Fruit fly (Drosophila melanogaster) whole organism, embryonic: Measurements from ENCODE around the gene CG4009.
A peak's percentile ranks its signal among the peaks of the same experiment; 100 is the strongest.

ENCODE experiments used
- Aef1 ChIP-seq: fragments of 200-800 bp; sonication (Bioruptor generic); IDR thresholded peaks from 3 replicates; pipeline ENCODE4 v1.3.6; 2022; ENCODE audit warnings: missing biosample characterization, missing genetic modification characterization
- B-H2 ChIP-seq: fragments of 200-800 bp; sonication (Bioruptor generic); optimal IDR thresholded peaks from 2 replicates; lab custom pipeline; 2018; ENCODE audit warnings: missing biosample characterization, mild to moderate bottlenecking, missing genetic modification characterization
- CG11093 ChIP-seq: fragments of 200-800 bp; sonication (Bioruptor generic); IDR thresholded peaks from 3 replicates; pipeline ENCODE4 v1.3.6; 2022; ENCODE audit warnings: missing biosample characterization, missing genetic modification characterization
- CG13287 ChIP-seq: fragments of 200-800 bp; sonication (Bioruptor generic); IDR thresholded peaks from 2 replicates; pipeline ENCODE4 v1.3.6; 2022; ENCODE audit warnings: missing biosample characterization, missing genetic modification characterization; ENCODE audit not compliant: partially characterized antibody
- CG14710 ChIP-seq: fragments of 200-800 bp; sonication (Bioruptor generic); optimal IDR thresholded peaks from 3 replicates; lab custom pipeline; 2019; ENCODE audit warnings: missing biosample characterization, mild to moderate bottlenecking, missing genetic modification characterization, moderate library complexity
- CG15479 ChIP-seq: fragments of 200-800 bp; sonication (Bioruptor generic); optimal IDR thresholded peaks from 3 replicates; lab custom pipeline; 2019; ENCODE audit warnings: missing biosample characterization, mild to moderate bottlenecking, missing genetic modification characterization, moderate library complexity
- CG1647 ChIP-seq: fragments of 200-800 bp; sonication (Bioruptor generic); optimal IDR thresholded peaks from 3 replicates; lab custom pipeline; 2016; ENCODE audit warnings: missing biosample characterization, missing genetic modification characterization
- CG17829 ChIP-seq: fragments of 200-800 bp; optimal IDR thresholded peaks from 2 replicates; lab custom pipeline; 2019; ENCODE audit warnings: missing biosample characterization, mild to moderate bottlenecking, missing genetic modification characterization, moderate library complexity
- CG18619 ChIP-seq: fragments of 200-800 bp; sonication (Bioruptor generic); optimal IDR thresholded peaks from 3 replicates; lab custom pipeline; 2017; ENCODE audit warnings: missing biosample characterization, mild to moderate bottlenecking, missing genetic modification characterization
- CG32767 ChIP-seq: fragments of 200-800 bp; sonication (Bioruptor generic); IDR thresholded peaks from 2 replicates; pipeline ENCODE4 v1.3.6; 2022; ENCODE audit warnings: missing biosample characterization, missing genetic modification characterization
- CG3726 ChIP-seq: fragments of 200-800 bp; sonication (Bioruptor generic); IDR thresholded peaks from 3 replicates; pipeline ENCODE4, ENCODE4 v1.3.6; 2022; ENCODE audit warnings: missing biosample characterization, missing genetic modification characterization
- CG6683 ChIP-seq: fragments of 200-800 bp; sonication (Bioruptor generic); optimal IDR thresholded peaks from 2 replicates; lab custom pipeline; 2017; ENCODE audit warnings: missing biosample characterization, mild to moderate bottlenecking, missing genetic modification characterization, missing genetic modification reagents
- CG6765 ChIP-seq: fragments of 200-800 bp; sonication (Bioruptor generic); optimal IDR thresholded peaks from 3 replicates; lab custom pipeline; 2017; ENCODE audit warnings: missing biosample characterization, mild to moderate bottlenecking, missing genetic modification characterization
- CG6854 ChIP-seq: fragments of 200-800 bp; sonication (Bioruptor generic); optimal IDR thresholded peaks from 3 replicates; lab custom pipeline; 2017; ENCODE audit warnings: missing biosample characterization, mild to moderate bottlenecking, missing genetic modification characterization
- CG8359 ChIP-seq: fragments of 200-800 bp; sonication (Bioruptor generic); optimal IDR thresholded peaks from 2 replicates; lab custom pipeline; 2017; ENCODE audit warnings: missing biosample characterization, mild to moderate bottlenecking, missing genetic modification characterization, borderline replicate concordance
- CG9817 ChIP-seq: fragments of 200-800 bp; sonication (Bioruptor generic); optimal IDR thresholded peaks from 2 replicates; lab custom pipeline; 2018; ENCODE audit warnings: missing biosample characterization, mild to moderate bottlenecking, missing genetic modification characterization, moderate library complexity
- Drgx ChIP-seq: fragments of 200-800 bp; sonication (Bioruptor generic); IDR thresholded peaks from 2 replicates; pipeline ENCODE4 v1.3.6; 2022; ENCODE audit warnings: missing biosample characterization, missing genetic modification characterization
- Fer1 ChIP-seq: fragments of 200-800 bp; sonication (Bioruptor generic); optimal IDR thresholded peaks from 2 replicates; lab custom pipeline; 2017; ENCODE audit warnings: missing biosample characterization, mild to moderate bottlenecking, missing genetic modification characterization
- GATAe ChIP-seq: fragments of 200-800 bp; sonication (Bioruptor generic); conservative IDR thresholded peaks from 2 replicates; pipeline ENCODE4 v1.3.6; 2022; ENCODE audit warnings: missing biosample characterization, missing genetic modification characterization
- HHEX ChIP-seq: fragments of 200-800 bp; sonication (Bioruptor generic); optimal IDR thresholded peaks from 3 replicates; lab custom pipeline; 2017; ENCODE audit warnings: missing biosample characterization, mild to moderate bottlenecking, missing genetic modification characterization, missing genetic modification reagents
- Hand ChIP-seq: fragments of 200-800 bp; sonication (Bioruptor generic); optimal IDR thresholded peaks from 2 replicates; lab custom pipeline; 2017; ENCODE audit warnings: mild to moderate bottlenecking, missing biosample characterization, missing genetic modification reagents, missing genetic modification characterization
- HmgD ChIP-seq: fragments of 200-800 bp; sonication (Bioruptor generic); optimal IDR thresholded peaks from 3 replicates; lab custom pipeline; 2016; ENCODE audit warnings: missing biosample characterization, missing genetic modification characterization
- Hr3 ChIP-seq: fragments of 200-800 bp; sonication (Bioruptor generic); optimal IDR thresholded peaks from 3 replicates; lab custom pipeline; 2016; ENCODE audit warnings: missing biosample characterization, missing genetic modification characterization
- MBD-R2 ChIP-seq: fragments of 200-800 bp; sonication (Bioruptor generic); IDR thresholded peaks from 2 replicates; pipeline ENCODE4 v1.3.6; 2022; ENCODE audit warnings: missing biosample characterization, missing genetic modification characterization
- NK7.1 ChIP-seq: fragments of 200-800 bp; sonication (Bioruptor generic); optimal IDR thresholded peaks from 3 replicates; lab custom pipeline; 2016; ENCODE audit warnings: missing biosample characterization, missing genetic modification characterization
- Neu2 ChIP-seq: fragments of 200-800 bp; sonication (Bioruptor generic); optimal IDR thresholded peaks from 3 replicates; lab custom pipeline; 2016; ENCODE audit warnings: missing biosample characterization, missing genetic modification characterization, borderline replicate concordance
- Oli ChIP-seq: fragments of 200-800 bp; sonication (Bioruptor generic); optimal IDR thresholded peaks from 2 replicates; lab custom pipeline; 2018; ENCODE audit warnings: missing biosample characterization, mild to moderate bottlenecking, missing genetic modification characterization, moderate library complexity
- Opbp ChIP-seq: fragments of 200-800 bp; sonication (Bioruptor generic); IDR thresholded peaks from 3 replicates; pipeline ENCODE4 v1.3.6; 2022; ENCODE audit warnings: missing biosample characterization, missing genetic modification characterization; ENCODE audit not compliant: partially characterized antibody
- Sin3A ChIP-seq: fragments of >200 bp; optimal IDR thresholded peaks from 2 replicates; lab custom pipeline; 2018
- Usf ChIP-seq: fragments of 200-800 bp; sonication (Bioruptor generic); optimal IDR thresholded peaks from 2 replicates; lab custom pipeline; 2017; ENCODE audit warnings: missing genotype, missing biosample characterization, missing genetic modification characterization
- Xrp1 ChIP-seq: fragments of 200-800 bp; sonication (Bioruptor generic); IDR thresholded peaks from 2 replicates; pipeline ENCODE4 v1.3.6; 2022; ENCODE audit warnings: missing biosample characterization, missing genetic modification characterization
- br ChIP-seq: fragments of >200 bp; optimal IDR thresholded peaks from 2 replicates; lab custom pipeline; 2017
- cas ChIP-seq: fragments of 200-800 bp; sonication (Bioruptor generic); IDR thresholded peaks from 2 replicates; pipeline ENCODE4 v1.3.6; 2022; ENCODE audit warnings: missing biosample characterization, missing genetic modification characterization
- gce ChIP-seq: fragments of 200-800 bp; sonication (Bioruptor generic); IDR thresholded peaks from 3 replicates; pipeline ENCODE4 v1.3.6; 2022; ENCODE audit warnings: missing biosample characterization, missing genetic modification characterization
- gcm2 ChIP-seq: fragments of 200-800 bp; sonication (Bioruptor generic); optimal IDR thresholded peaks from 2 replicates; lab custom pipeline; 2016; ENCODE audit warnings: missing biosample characterization, missing genetic modification characterization
- gem ChIP-seq: fragments of 200-800 bp; sonication (Bioruptor generic); optimal IDR thresholded peaks from 2 replicates; lab custom pipeline; 2019; ENCODE audit warnings: missing biosample characterization, mild to moderate bottlenecking, missing genetic modification characterization, moderate library complexity
- gfzf ChIP-seq: fragments of 200-800 bp; sonication (Bioruptor generic); optimal IDR thresholded peaks from 2 replicates; lab custom pipeline; 2016; ENCODE audit warnings: missing biosample characterization, mild to moderate bottlenecking, missing genetic modification characterization, moderate library complexity
- kah ChIP-seq: fragments of 200-800 bp; sonication (Bioruptor generic); optimal IDR thresholded peaks from 2 replicates; lab custom pipeline; 2018; ENCODE audit warnings: missing biosample characterization, mild to moderate bottlenecking, missing genetic modification characterization
- klu ChIP-seq: fragments of 200-800 bp; sonication (Bioruptor generic); IDR thresholded peaks from 2 replicates; pipeline ENCODE4 v1.3.6; 2022; ENCODE audit warnings: missing biosample characterization, missing genetic modification characterization
- knrl ChIP-seq: fragments of 200-800 bp; sonication (Bioruptor generic); IDR thresholded peaks from 3 replicates; pipeline ENCODE4 v1.3.6; 2022; ENCODE audit warnings: missing biosample characterization, missing genetic modification characterization; ENCODE audit not compliant: partially characterized antibody
- lbe ChIP-seq: fragments of 200-800 bp; sonication (Bioruptor generic); optimal IDR thresholded peaks from 2 replicates; lab custom pipeline; 2016; ENCODE audit warnings: missing biosample characterization, mild to moderate bottlenecking, missing genetic modification characterization
- lov ChIP-seq, 2 experiments: fragments of 200-800 bp in 1 of 2; fragments of >200 bp in 1 of 2; sonication (Bioruptor generic) in 1 of 2; IDR thresholded peaks in 1 of 2; optimal IDR thresholded peaks in 1 of 2; 2 replicates in 1 of 2; 3 replicates in 1 of 2; pipeline versions ENCODE4 v1.3.6 to Lab custom; 2017 to 2022; ENCODE audit warnings: missing biosample characterization in 1 of 2, missing genetic modification characterization in 1 of 2
- mam ChIP-seq: fragments of 200-800 bp; sonication (Bioruptor generic); optimal IDR thresholded peaks from 3 replicates; lab custom pipeline; 2016; ENCODE audit warnings: missing biosample characterization, missing genetic modification characterization
- peb ChIP-seq: fragments of 200-800 bp; sonication (Bioruptor generic); IDR thresholded peaks from 2 replicates; pipeline ENCODE4 v1.3.6; 2022; ENCODE audit warnings: missing biosample characterization, missing genetic modification characterization
- scrt ChIP-seq: fragments of 200-800 bp; sonication (Bioruptor generic); optimal IDR thresholded peaks from 2 replicates; lab custom pipeline; 2018; ENCODE audit warnings: missing biosample characterization, mild to moderate bottlenecking, missing genetic modification characterization, moderate library complexity
- sob ChIP-seq: fragments of 200-800 bp; sonication (Bioruptor generic); IDR thresholded peaks from 2 replicates; pipeline ENCODE4 v1.3.6; 2022; ENCODE audit warnings: missing biosample characterization, missing genetic modification characterization
- sug ChIP-seq: fragments of 200-800 bp; optimal IDR thresholded peaks from 2 replicates; lab custom pipeline; 2019; ENCODE audit warnings: missing biosample characterization, mild to moderate bottlenecking, missing genetic modification characterization, moderate library complexity
- toy ChIP-seq: fragments of 200-800 bp; sonication (Bioruptor generic); IDR thresholded peaks from 2 replicates; pipeline ENCODE4 v1.3.6; 2022; ENCODE audit warnings: missing biosample characterization, missing genetic modification characterization
- wdn ChIP-seq: fragments of 200-800 bp; sonication (Bioruptor generic); IDR thresholded peaks from 2 replicates; pipeline ENCODE4 v1.3.6; 2022; ENCODE audit warnings: missing biosample characterization, missing genetic modification characterization
- zf30C ChIP-seq: fragments of 200-800 bp; sonication (Bioruptor generic); optimal IDR thresholded peaks from 3 replicates; lab custom pipeline; 2018; ENCODE audit warnings: missing biosample characterization, mild to moderate bottlenecking, missing genetic modification characterization

Gene CG4009

DNA sequence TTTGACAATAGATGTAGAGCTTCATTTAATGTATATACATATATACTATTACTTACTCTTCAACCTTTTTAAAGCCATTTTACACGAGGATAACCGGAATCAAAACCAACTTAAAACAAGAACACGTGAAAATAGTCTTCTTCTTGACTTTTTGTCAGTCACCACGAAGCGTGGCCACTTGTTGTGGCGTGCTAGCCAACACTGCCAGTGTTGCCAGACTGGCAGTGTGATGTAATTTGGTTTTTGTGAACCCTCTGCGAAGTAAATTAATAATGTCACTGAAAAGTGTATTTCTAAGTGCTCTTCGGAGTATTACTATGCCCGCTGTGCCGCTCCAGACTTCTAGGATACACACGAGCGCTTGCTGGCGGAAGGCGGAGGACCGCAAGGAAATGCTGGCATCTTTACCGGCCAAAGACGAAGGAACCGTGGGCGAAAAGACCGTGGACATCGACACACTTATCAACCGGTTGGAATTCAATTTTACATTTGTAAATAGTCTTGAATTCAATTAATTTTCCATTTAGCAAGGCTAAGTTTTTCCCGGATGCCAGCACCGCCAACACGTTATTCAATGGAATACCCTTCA, 36.8 kb upstream of the CG4009 start, which contains the start of the genes Ns1 and mRpS11 (continued):
- TF ChIP-seq knrl (GFP tag; lab: Robert Waterston, UW) (peak; percentile 30; the same call in 1 of the 3 replicates), Opbp (GFP tag; lab: Robert Waterston, UW) (peak; percentile 57; the same call in 2 of the 3 replicates), Aef1 (GFP tag; lab: Robert Waterston, UW) (no peak), CG9817 (tag; lab: Kevin White, UChicago) (no peak), CG8359 (no peak), klu (GFP tag; lab: Robert Waterston, UW) (no peak), scrt (GFP tag; lab: Kevin White, UChicago) (peak; percentile 95), sob (GFP tag; lab: Robert Waterston, UW) (peak; percentile 58), CG13287 (peak; percentile 57; the same call in 1 of the 2 replicates), lov (optimal IDR thresholded peaks at IDR 0.05; lab: Kevin White, UChicago) (no peak), lov (GFP tag; IDR thresholded peaks at IDR 0.05; lab: Robert Waterston, UW) (0 out of 3 replicates have a peak, but pooled peaks have one; percentile 8), Hand (GFP tag; lab: Kevin White, UChicago) (no peak), Sin3A (lab: Kevin White, UChicago) (peak; percentile 79), gfzf (GFP tag; lab: Kevin White, UChicago) (peak; percentile 20), br (lab: Kevin White, UChicago) (no peak), gce (no peak), Drgx (GFP tag; lab: Robert Waterston, UW) (no peak), CG18619 (GFP tag; lab: Kevin White, UChicago) (no peak), Oli (tag; lab: Kevin White, UChicago) (no peak), CG6683 (GFP tag; lab: Kevin White, UChicago) (peak; percentile 1), Neu2 (GFP tag; lab: Kevin White, UChicago) (no peak), MBD-R2 (GFP tag; lab: Robert Waterston, UW) (peak; percentile 92), CG6765 (GFP tag; lab: Kevin White, UChicago) (no peak), toy (GFP tag; lab: Robert Waterston, UW) (no peak), zf30C (no peak), CG32767 (no peak), lbe (GFP tag; lab: Kevin White, UChicago) (no peak), CG14710 (tag; lab: Kevin White, UChicago) (peak; percentile 62), CG1647 (no peak), CG11093 (GFP tag; lab: Robert Waterston, UW) (no peak), Usf (no peak), CG3726 (GFP tag; lab: Robert Waterston, UW) (no peak), mam (GFP tag; lab: Kevin White, UChicago) (peak; percentile 13), cas (GFP tag; lab: Robert Waterston, UW) (no peak), Xrp1 (GFP tag; lab: Robert Waterston, UW) (peak; percentile 25; the same call in 1 of the 2 replicates), CG15479 (GFP tag; lab: Kevin White, UChicago) (no peak), B-H2 (GFP tag; lab: Kevin White, UChicago) (peak; percentile 68), kah (GFP tag; lab: Kevin White, UChicago) (peak; percentile 96), CG17829 (tag; lab: Kevin White, UChicago) (peak; percentile 49), Fer1 (GFP tag; lab: Kevin White, UChicago) (peak; percentile 40), gcm2 (GFP tag; lab: Kevin White, UChicago) (no peak), HHEX (no peak), sug (tag; lab: Kevin White, UChicago) (peak; percentile 54), GATAe (no peak), gem (tag; lab: Kevin White, UChicago) (no peak), HmgD (GFP tag; lab: Kevin White, UChicago) (no peak), wdn (GFP tag; lab: Robert Waterston, UW) (no peak), peb (GFP tag; lab: Robert Waterston, UW) (no peak), CG6854 (GFP tag; lab: Kevin White, UChicago) (no peak), Hr3 (peak; percentile 19), NK7.1 (GFP tag; lab: Kevin White, UChicago) (no peak)
